Fruit fly (Drosophila melanogaster) Kc167 (cell line): Measurements from ENCODE around the gene CG33339.

Source experiments
- Myc ChIP-seq: fragments of >200 bp; optimal IDR thresholded peaks from 2 replicates; lab custom pipeline; 2017; ENCODE audit warnings: missing external identifiers
- Sin3A ChIP-seq: fragments of >200 bp; optimal IDR thresholded peaks from 2 replicates; lab custom pipeline; 2018; ENCODE audit warnings: missing external identifiers
- h ChIP-seq: fragments of >200 bp; optimal IDR thresholded peaks from 3 replicates; lab custom pipeline; 2018; ENCODE audit warnings: missing external identifiers
- insv ChIP-seq: fragments of >200 bp; optimal IDR thresholded peaks from 3 replicates; lab custom pipeline; 2018; ENCODE audit warnings: missing external identifiers
- psq ChIP-seq: fragments of >200 bp; optimal IDR thresholded peaks from 2 replicates; lab custom pipeline; 2017; ENCODE audit warnings: missing external identifiers
- ttk ChIP-seq: sonication (Bioruptor generic); optimal IDR thresholded peaks from 2 replicates; lab custom pipeline; 2017; ENCODE audit warnings: missing external identifiers

CG33339 gene

dm6 chr3R:24386434-24386833 is 24.8 kb downstream of the CG33339 start:
- TF ChIP-seq Myc (lab: Kevin White, UChicago) (no peak), Sin3A (lab: Kevin White, UChicago) (no peak), insv (lab: Kevin White, UChicago) (no peak), psq (no peak)

dm6 chr3R:24390239-24390638 is 28.6 kb downstream of the CG33339 start, which contains the start of the genes CG5768 and CG13615:
Gene CG5768 (minus strand): TSS chr3R:24390339.
Gene CG13615 (plus strand): TSS chr3R:24390518.
- TF ChIP-seq insv (lab: Kevin White, UChicago): no peak

- TF ChIP-seq psq (no peak), ttk (no peak), h (lab: Kevin White, UChicago) (no peak), Myc (lab: Kevin White, UChicago) (no peak), insv (lab: Kevin White, UChicago) (no peak), Sin3A (lab: Kevin White, UChicago) (no peak)
Measured at dm6 chr3R:24392207-24392939, 30.7 kb downstream of the CG33339 start, which contains the start of gene CG13616. Gene CG13616 (plus strand): TSS chr3R:24392889.
